Fruit fly (Drosophila melanogaster): ENCODE results near the gene CG32409.

Gene CG32409

DNA sequence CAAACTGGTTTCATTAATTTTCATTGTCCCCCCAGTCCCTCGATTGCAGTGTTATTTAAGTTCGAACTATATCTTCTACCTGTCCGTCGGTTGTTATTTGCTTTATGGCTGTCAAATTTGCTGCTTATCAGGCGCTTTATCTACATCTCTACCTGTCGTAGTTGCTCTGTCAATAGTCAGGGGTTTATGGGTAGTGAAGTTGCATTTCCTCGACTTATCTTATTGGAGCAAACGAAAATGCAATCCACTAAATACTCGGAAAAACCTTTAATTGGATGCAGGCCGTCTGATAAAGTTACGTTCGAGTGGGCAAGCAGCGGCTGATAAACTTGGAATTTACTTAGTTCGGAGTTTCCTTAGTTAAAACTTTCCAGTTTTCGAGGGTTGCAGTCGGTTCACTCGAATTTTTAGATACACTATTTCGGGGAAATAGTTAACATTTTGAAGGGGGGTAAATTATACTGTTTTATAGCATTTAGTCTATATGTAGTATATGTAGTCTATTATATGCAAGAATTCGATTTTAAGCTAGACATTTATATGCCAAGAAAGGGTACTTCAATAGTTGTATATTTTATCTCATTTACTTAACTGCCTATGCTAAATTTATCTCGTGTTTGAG is 47.9 kb downstream of the CG32409 start (continued):
- TF ChIP-seq crol (GFP tag; IDR thresholded peaks at IDR 0.05) (no peak), CG5245 (GFP tag; optimal IDR thresholded peaks at IDR 0.05) (no peak), Dref (GFP tag; IDR thresholded peaks at IDR 0.05) (no peak), CG10267 (tag; optimal IDR thresholded peaks at IDR 0.05) (no peak), sens-2 (GFP tag; IDR thresholded peaks at IDR 0.05) (no peak), trem (tag; optimal IDR thresholded peaks at IDR 0.05) (no peak), CG7372 (GFP tag; IDR thresholded peaks at IDR 0.05) (no peak), bsh (GFP tag; optimal IDR thresholded peaks at IDR 0.05) (no peak), nau (GFP tag; optimal IDR thresholded peaks at IDR 0.05) (no peak), CG7271 (tag; optimal IDR thresholded peaks at IDR 0.05) (no peak), sens (GFP tag) (peak; percentile 64), mirr (GFP tag; optimal IDR thresholded peaks at IDR 0.05) (no peak), CG10147 (GFP tag; optimal IDR thresholded peaks at IDR 0.05) (no peak), Hmr (GFP tag; optimal IDR thresholded peaks at IDR 0.05) (no peak), ci (GFP tag; IDR thresholded peaks at IDR 0.05) (peak; percentile 46; the same call in 1 of the 3 replicates), ac (GFP tag; optimal IDR thresholded peaks at IDR 0.05) (no peak), Aef1 (GFP tag; IDR thresholded peaks at IDR 0.05) (no peak), HHEX (GFP tag; optimal IDR thresholded peaks at IDR 0.05) (no peak), Dp (GFP tag; optimal IDR thresholded peaks at IDR 0.05) (no peak), cg (GFP tag; optimal IDR thresholded peaks at IDR 0.05) (no peak), CG6689 (GFP tag; IDR thresholded peaks at IDR 0.05) (no peak), dmrt11E (tag; optimal IDR thresholded peaks at IDR 0.05) (peak; percentile 5), Sox100B (GFP tag; optimal IDR thresholded peaks at IDR 0.05) (no peak), CG12104 (GFP tag; optimal IDR thresholded peaks at IDR 0.05) (no peak), pzg (GFP tag; optimal IDR thresholded peaks at IDR 0.05) (no peak)

DNA sequence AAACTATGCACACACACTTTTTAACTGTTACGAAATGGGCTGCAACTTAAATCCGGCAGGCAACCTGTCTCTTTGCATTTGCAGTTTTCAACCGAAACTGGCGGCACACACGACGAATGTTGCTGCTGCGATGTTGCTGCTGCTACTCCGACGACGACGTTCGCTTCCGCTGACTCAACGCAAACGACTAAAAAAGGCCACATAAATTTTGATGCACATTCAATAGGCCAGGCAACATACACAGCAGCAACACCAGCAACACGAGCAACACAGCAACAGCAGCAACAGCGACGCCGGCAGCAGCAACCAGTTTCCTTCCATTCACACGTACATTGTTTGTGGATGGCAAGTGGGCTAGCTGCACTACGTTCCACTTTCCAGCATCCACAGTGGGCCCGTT is 51.1 kb downstream of the CG32409 start, which contains the start of gene Egfrap:
Gene Egfrap (minus strand): TSS at position 192 of the 400 bp plus-strand sequence.
- TF ChIP-seq CG34224 (GFP tag; IDR thresholded peaks at IDR 0.05; ENCODE audit: partially characterized antibody) = 0 out of 3 replicates have a peak, but pooled peaks have one; percentile 8
- no peak for TF ChIP-seq rib (GFP tag; IDR thresholded peaks at IDR 0.05)
- TF ChIP-seq CG5180 (GFP tag; optimal IDR thresholded peaks at IDR 0.05) = peak; percentile 49
- 0 out of 3 replicates have a peak, but pooled peaks have one; percentile 39 for TF ChIP-seq CG6175 (GFP tag; IDR thresholded peaks at IDR 0.05)
- peak; percentile 49; the same call in 1 of the 2 replicates for TF ChIP-seq chm (GFP tag; IDR thresholded peaks at IDR 0.05)
- peak; percentile 20 for TF ChIP-seq stwl (tag; optimal IDR thresholded peaks at IDR 0.05)
- no peak for TF ChIP-seq CG8388 (GFP tag; optimal IDR thresholded peaks at IDR 0.05)
- no peak for TF ChIP-seq CG11560 (tag; IDR thresholded peaks at IDR 0.05)
- no peak for TF ChIP-seq Oaz (GFP tag; IDR thresholded peaks at IDR 0.05)
- TF ChIP-seq ci (GFP tag; IDR thresholded peaks at IDR 0.05) = peak; percentile 57; the same call in 1 of the 3 replicates
- 0 out of 3 replicates have a peak, but pooled peaks have one; percentile 20 for TF ChIP-seq zen2 (GFP tag; IDR thresholded peaks at IDR 0.05; ENCODE audit: partially characterized antibody)
- TF ChIP-seq Jarid2 (GFP tag; optimal IDR thresholded peaks at IDR 0.05) = peak; percentile 66
- TF ChIP-seq tup (GFP tag; optimal IDR thresholded peaks at IDR 0.05) = no peak
- no peak for TF ChIP-seq crp (GFP tag; optimal IDR thresholded peaks at IDR 0.05)
- peak; percentile 94 for TF ChIP-seq CG3838 (GFP tag; optimal IDR thresholded peaks at IDR 0.05)
- TF ChIP-seq bsh (GFP tag; optimal IDR thresholded peaks at IDR 0.05) = peak in 1 of 2 experiments; percentile 31
- TF ChIP-seq bbx (GFP tag; IDR thresholded peaks at IDR 0.05; ENCODE audit: partially characterized antibody) = peak; percentile 32; the same call in 1 of the 2 replicates
- TF ChIP-seq nom (GFP tag; optimal IDR thresholded peaks at IDR 0.05) = peak; percentile 4
- peak; percentile 98 for TF ChIP-seq CG11504 (tag; optimal IDR thresholded peaks at IDR 0.05)
- no peak for TF ChIP-seq CG16779 (GFP tag; IDR thresholded peaks at IDR 0.05)
- no peak for TF ChIP-seq jing (GFP tag; optimal IDR thresholded peaks at IDR 0.05)
- TF ChIP-seq CG2199 (GFP tag; IDR thresholded peaks at IDR 0.05) = 0 out of 3 replicates have a peak, but pooled peaks have one; percentile 40
- TF ChIP-seq Deaf1 (tag; optimal IDR thresholded peaks at IDR 0.05) = peak; percentile 29
